Fruit fly (Drosophila melanogaster) whole organism, embryonic: Measurements from ENCODE around the gene Kah.

Source experiments
- Abd-B ChIP-seq: fragments of 200-800 bp; sonication (Bioruptor generic); optimal IDR thresholded peaks from 2 replicates; lab custom pipeline; 2018; ENCODE audit warnings: missing biosample characterization, mild to moderate bottlenecking, missing genetic modification characterization, moderate library complexity
- Adf1 ChIP-seq: fragments of 200-800 bp; sonication (Bioruptor generic); IDR thresholded peaks from 2 replicates; pipeline ENCODE4 v1.3.6; 2022; ENCODE audit warnings: missing biosample characterization, missing genetic modification characterization
- Atf6 ChIP-seq: fragments of 200-800 bp; sonication (Bioruptor generic); IDR thresholded peaks from 2 replicates; pipeline ENCODE4 v1.3.6; 2022; ENCODE audit warnings: missing biosample characterization, missing genetic modification characterization
- CG10274 ChIP-seq: fragments of 200-800 bp; sonication (Bioruptor generic); optimal IDR thresholded peaks from 3 replicates; lab custom pipeline; 2017; ENCODE audit warnings: missing biosample characterization, mild to moderate bottlenecking, missing genetic modification characterization
- CG11093 ChIP-seq: fragments of 200-800 bp; sonication (Bioruptor generic); IDR thresholded peaks from 3 replicates; pipeline ENCODE4 v1.3.6; 2022; ENCODE audit warnings: missing biosample characterization, missing genetic modification characterization
- CG15479 ChIP-seq: fragments of 200-800 bp; sonication (Bioruptor generic); optimal IDR thresholded peaks from 3 replicates; lab custom pipeline; 2019; ENCODE audit warnings: missing biosample characterization, mild to moderate bottlenecking, missing genetic modification characterization, moderate library complexity
- CG16815 ChIP-seq: fragments of 200-800 bp; sonication (Bioruptor generic); optimal IDR thresholded peaks from 3 replicates; lab custom pipeline; 2017; ENCODE audit warnings: missing biosample characterization, mild to moderate bottlenecking, missing genetic modification characterization
- CG16863 ChIP-seq: fragments of 200-800 bp; sonication (Bioruptor generic); optimal IDR thresholded peaks from 3 replicates; lab custom pipeline; 2016; ENCODE audit warnings: missing biosample characterization, missing genetic modification characterization
- CG17385 ChIP-seq: fragments of 200-800 bp; sonication (Bioruptor generic); optimal IDR thresholded peaks from 3 replicates; lab custom pipeline; 2018; ENCODE audit warnings: missing biosample characterization, mild to moderate bottlenecking, missing genetic modification characterization
- CG18011 ChIP-seq: fragments of 200-800 bp; sonication (Bioruptor generic); optimal IDR thresholded peaks from 2 replicates; lab custom pipeline; 2017; ENCODE audit warnings: missing biosample characterization, missing genetic modification characterization, mild to moderate bottlenecking, moderate library complexity, missing genotype
- CG2199 ChIP-seq: fragments of 200-800 bp; sonication (Bioruptor generic); IDR thresholded peaks from 3 replicates; pipeline ENCODE4 v1.3.6; 2022; ENCODE audit warnings: missing biosample characterization, missing genetic modification characterization
- CG30403 ChIP-seq: fragments of 200-800 bp; sonication (Bioruptor generic); optimal IDR thresholded peaks from 3 replicates; lab custom pipeline; 2016; ENCODE audit warnings: missing biosample characterization, missing genetic modification characterization
- CG31388 ChIP-seq: fragments of 200-800 bp; sonication (Bioruptor generic); optimal IDR thresholded peaks from 2 replicates; lab custom pipeline; 2016; ENCODE audit warnings: missing biosample characterization, missing genetic modification characterization
- CG32772 ChIP-seq: fragments of 200-800 bp; sonication (Bioruptor generic); IDR thresholded peaks from 2 replicates; pipeline ENCODE4 v1.3.6; 2022; ENCODE audit warnings: missing biosample characterization, missing genetic modification characterization
- CG33213 ChIP-seq: fragments of 200-800 bp; sonication (Bioruptor generic); optimal IDR thresholded peaks from 3 replicates; lab custom pipeline; 2016; ENCODE audit warnings: missing biosample characterization, missing genetic modification characterization
- CG6272 ChIP-seq: fragments of 200-800 bp; sonication (Bioruptor generic); IDR thresholded peaks from 2 replicates; pipeline ENCODE4 v1.3.6; 2022; ENCODE audit warnings: missing biosample characterization, missing genetic modification characterization
- CG7357 ChIP-seq: fragments of 200-800 bp; sonication (Bioruptor generic); IDR thresholded peaks from 3 replicates; pipeline ENCODE4 v1.3.6; 2022; ENCODE audit warnings: missing biosample characterization, missing genetic modification characterization
- CG8388 ChIP-seq: fragments of 200-800 bp; sonication (Bioruptor generic); optimal IDR thresholded peaks from 2 replicates; lab custom pipeline; 2019; ENCODE audit warnings: missing biosample characterization, mild to moderate bottlenecking, missing genetic modification characterization, moderate library complexity
- Deaf1 ChIP-seq: fragments of 200-800 bp; optimal IDR thresholded peaks from 3 replicates; lab custom pipeline; 2019; ENCODE audit warnings: missing biosample characterization, mild to moderate bottlenecking, missing genetic modification characterization, moderate library complexity
- Doc3 ChIP-seq: fragments of 200-800 bp; sonication (Bioruptor generic); IDR thresholded peaks from 3 replicates; pipeline ENCODE4 v1.3.6; 2022; ENCODE audit warnings: missing biosample characterization, missing genetic modification characterization; ENCODE audit not compliant: partially characterized antibody
- GATAe ChIP-seq: fragments of 200-800 bp; sonication (Bioruptor generic); conservative IDR thresholded peaks from 2 replicates; pipeline ENCODE4 v1.3.6; 2022; ENCODE audit warnings: missing biosample characterization, missing genetic modification characterization
- Hsf ChIP-seq: fragments of 200-800 bp; sonication (Bioruptor generic); optimal IDR thresholded peaks from 3 replicates; lab custom pipeline; 2016; ENCODE audit warnings: missing biosample characterization, missing genetic modification characterization
- MBD-R2 ChIP-seq: fragments of 200-800 bp; sonication (Bioruptor generic); IDR thresholded peaks from 2 replicates; pipeline ENCODE4 v1.3.6; 2022; ENCODE audit warnings: missing biosample characterization, missing genetic modification characterization
- Nf-YA ChIP-seq: fragments of 200-800 bp; sonication (Bioruptor generic); IDR thresholded peaks from 2 replicates; pipeline ENCODE4 v1.3.6; 2022; ENCODE audit warnings: missing biosample characterization, missing genetic modification characterization
- Oli ChIP-seq: fragments of 200-800 bp; sonication (Bioruptor generic); optimal IDR thresholded peaks from 2 replicates; lab custom pipeline; 2018; ENCODE audit warnings: missing biosample characterization, mild to moderate bottlenecking, missing genetic modification characterization, moderate library complexity
- Trl ChIP-seq, 3 experiments: fragments of >200 bp in 2 of 3; fragments of 200-800 bp in 1 of 3; sonication (Bioruptor generic) in 1 of 3; optimal IDR thresholded peaks; 2 replicates in 1 of 3; 3 replicates in 2 of 3; lab custom pipeline; 2016 to 2017; ENCODE audit warnings: missing biosample characterization in 1 of 3, missing genetic modification characterization in 1 of 3
- disco-r ChIP-seq: fragments of 200-800 bp; sonication (Bioruptor generic); optimal IDR thresholded peaks from 2 replicates; lab custom pipeline; 2016; ENCODE audit warnings: missing biosample characterization, missing genetic modification characterization
- dpn ChIP-seq, 2 experiments: fragments of 200-800 bp; sonication (Bioruptor generic); optimal IDR thresholded peaks; 3 replicates each; lab custom pipeline; 2016; ENCODE audit warnings: missing biosample characterization in 2 of 2, missing genetic modification characterization in 2 of 2
- fd102C ChIP-seq: fragments of 200-800 bp; sonication (Bioruptor generic); optimal IDR thresholded peaks from 2 replicates; lab custom pipeline; 2018; ENCODE audit warnings: missing biosample characterization, mild to moderate bottlenecking, missing genetic modification characterization, moderate library complexity
- gem ChIP-seq: fragments of 200-800 bp; sonication (Bioruptor generic); optimal IDR thresholded peaks from 2 replicates; lab custom pipeline; 2019; ENCODE audit warnings: missing biosample characterization, mild to moderate bottlenecking, missing genetic modification characterization, moderate library complexity
- ham ChIP-seq: fragments of 200-800 bp; sonication (Bioruptor generic); IDR thresholded peaks from 2 replicates; pipeline ENCODE4 v1.3.6; 2022; ENCODE audit warnings: missing biosample characterization, missing genetic modification characterization
- hth ChIP-seq: fragments of >200 bp; optimal IDR thresholded peaks from 2 replicates; lab custom pipeline; 2017; ENCODE audit warnings: inconsistent platforms
- klu ChIP-seq: fragments of 200-800 bp; sonication (Bioruptor generic); IDR thresholded peaks from 2 replicates; pipeline ENCODE4 v1.3.6; 2022; ENCODE audit warnings: missing biosample characterization, missing genetic modification characterization
- lov ChIP-seq, 2 experiments: fragments of 200-800 bp in 1 of 2; fragments of >200 bp in 1 of 2; sonication (Bioruptor generic) in 1 of 2; IDR thresholded peaks in 1 of 2; optimal IDR thresholded peaks in 1 of 2; 2 replicates in 1 of 2; 3 replicates in 1 of 2; pipeline versions ENCODE4 v1.3.6 to Lab custom; 2017 to 2022; ENCODE audit warnings: missing biosample characterization in 1 of 2, missing genetic modification characterization in 1 of 2
- nmo ChIP-seq: fragments of 200-800 bp; sonication (Bioruptor generic); optimal IDR thresholded peaks from 2 replicates; lab custom pipeline; 2018; ENCODE audit warnings: missing biosample characterization, mild to moderate bottlenecking, missing genetic modification characterization, moderate library complexity
- pan ChIP-seq, 4 experiments: fragments of >200 bp in 3 of 4; fragments of 200-800 bp in 1 of 4; sonication (Bioruptor generic) in 1 of 4; optimal IDR thresholded peaks in 3 of 4; IDR thresholded peaks in 1 of 4; 2 replicates each; pipeline versions ENCODE4 v1.3.6 to Lab custom; 2017 to 2022; ENCODE audit warnings: missing biosample characterization in 2 of 4, missing genetic modification characterization in 2 of 4, mixed read lengths in 1 of 4
- peb ChIP-seq: fragments of 200-800 bp; sonication (Bioruptor generic); IDR thresholded peaks from 2 replicates; pipeline ENCODE4 v1.3.6; 2022; ENCODE audit warnings: missing biosample characterization, missing genetic modification characterization
- phol ChIP-seq: fragments of 200-800 bp; sonication (Bioruptor generic); optimal IDR thresholded peaks from 3 replicates; lab custom pipeline; 2018; ENCODE audit warnings: missing biosample characterization, mild to moderate bottlenecking, missing genetic modification characterization, moderate library complexity
- prd ChIP-seq, 3 experiments: fragments of >200 bp in 2 of 3; fragments of 200-800 bp in 1 of 3; sonication (Bioruptor generic) in 1 of 3; optimal IDR thresholded peaks in 2 of 3; IDR thresholded peaks in 1 of 3; 2 replicates in 2 of 3; 3 replicates in 1 of 3; pipeline versions ENCODE4 v1.3.6 to Lab custom; 2017 to 2022; ENCODE audit warnings: missing biosample characterization in 1 of 3, missing genetic modification characterization in 1 of 3
- rib ChIP-seq: fragments of 200-800 bp; sonication (Bioruptor generic); IDR thresholded peaks from 2 replicates; pipeline ENCODE4 v1.3.6; 2022; ENCODE audit warnings: missing biosample characterization, missing genetic modification characterization
- scrt ChIP-seq: fragments of 200-800 bp; sonication (Bioruptor generic); optimal IDR thresholded peaks from 2 replicates; lab custom pipeline; 2018; ENCODE audit warnings: missing biosample characterization, mild to moderate bottlenecking, missing genetic modification characterization, moderate library complexity
- sens-2 ChIP-seq: fragments of 200-800 bp; sonication (Bioruptor generic); IDR thresholded peaks from 2 replicates; pipeline ENCODE4 v1.3.6; 2022; ENCODE audit warnings: missing biosample characterization, missing genetic modification characterization
- sisA ChIP-seq: fragments of 200-800 bp; sonication (Bioruptor generic); IDR thresholded peaks from 2 replicates; pipeline ENCODE4 v1.3.6; 2022; ENCODE audit warnings: missing biosample characterization, missing genetic modification characterization
- so ChIP-seq: fragments of 200-800 bp; sonication (Bioruptor generic); IDR thresholded peaks from 3 replicates; pipeline ENCODE4 v1.3.6; 2022; ENCODE audit warnings: missing biosample characterization, missing genetic modification characterization
- stwl ChIP-seq: fragments of 200-800 bp; sonication (Bioruptor generic); optimal IDR thresholded peaks from 3 replicates; lab custom pipeline; 2018; ENCODE audit warnings: missing biosample characterization, mild to moderate bottlenecking, missing genetic modification characterization, moderate library complexity
- sug ChIP-seq: fragments of 200-800 bp; optimal IDR thresholded peaks from 2 replicates; lab custom pipeline; 2019; ENCODE audit warnings: missing biosample characterization, mild to moderate bottlenecking, missing genetic modification characterization, moderate library complexity
- unc-4 ChIP-seq: fragments of 200-800 bp; sonication (Bioruptor generic); IDR thresholded peaks from 2 replicates; pipeline ENCODE4 v1.3.6; 2022; ENCODE audit warnings: missing biosample characterization, missing genetic modification characterization; ENCODE audit not compliant: partially characterized antibody
- zfh2 ChIP-seq: fragments of 200-800 bp; sonication (Bioruptor generic); optimal IDR thresholded peaks from 2 replicates; lab custom pipeline; 2016; ENCODE audit warnings: missing biosample characterization, missing genetic modification characterization

Kah gene

dm6 chr3L:557294-557693 lies 31.8 kb downstream of the Kah start (continued):
- peak; percentile 64; the same call in 2 of the 3 replicates for TF ChIP-seq CG7357 (GFP tag; lab: Robert Waterston, UW)
- peak; percentile 41 for TF ChIP-seq sug
- TF ChIP-seq CG2199 (GFP tag; lab: Robert Waterston, UW) = 0 out of 3 replicates have a peak, but pooled peaks have one; percentile 16
- TF ChIP-seq zfh2 = peak; percentile 24
- TF ChIP-seq Doc3 (GFP tag; lab: Robert Waterston, UW) = no peak
- no peak for TF ChIP-seq pan (optimal IDR thresholded peaks at IDR 0.05; lab: Kevin White, UChicago)
- peak in 1 of 2 experiments; percentile 65 for TF ChIP-seq pan (GFP tag; optimal IDR thresholded peaks at IDR 0.05 in 1 of 2, IDR thresholded peaks at IDR 0.05 in 1 of 2)
- TF ChIP-seq hth (lab: Kevin White, UChicago) = no peak
- peak; percentile 44 for TF ChIP-seq CG16815 (GFP tag; lab: Kevin White, UChicago)
- TF ChIP-seq CG17385 (GFP tag; lab: Kevin White, UChicago) = peak; percentile 38
- TF ChIP-seq klu = peak; percentile 40; the same call in 1 of the 2 replicates
- peak; percentile 25 for TF ChIP-seq Hsf
- no peak for TF ChIP-seq CG16863 (GFP tag; lab: Kevin White, UChicago)
- no peak for TF ChIP-seq sens-2
- peak; percentile 46; the same call in 1 of the 2 replicates for TF ChIP-seq ham (GFP tag; lab: Robert Waterston, UW)
- no peak for TF ChIP-seq unc-4 (GFP tag; lab: Robert Waterston, UW)
- peak; percentile 32; the same call in 1 of the 2 replicates for TF ChIP-seq peb (GFP tag; lab: Robert Waterston, UW)
- peak; percentile 68 for TF ChIP-seq CG32772
- peak; percentile 60 for TF ChIP-seq CG30403
- TF ChIP-seq Deaf1 = no peak
- no peak for TF ChIP-seq fd102C
- TF ChIP-seq CG8388 (GFP tag; lab: Kevin White, UChicago) = no peak
- TF ChIP-seq CG15479 (GFP tag; lab: Kevin White, UChicago) = no peak
- TF ChIP-seq CG33213 (GFP tag; lab: Kevin White, UChicago) = no peak
- no peak for TF ChIP-seq prd (optimal IDR thresholded peaks at IDR 0.05; lab: Kevin White, UChicago)
- TF ChIP-seq prd (GFP tag; IDR thresholded peaks at IDR 0.05; lab: Robert Waterston, UW) = peak; percentile 75
- peak; percentile 36 for TF ChIP-seq CG10274
- TF ChIP-seq Oli (tag; lab: Kevin White, UChicago) = peak; percentile 46
- peak; percentile 27; the same call in 1 of the 2 replicates for TF ChIP-seq sisA
- peak; percentile 72; the same call in 2 of the 3 replicates for TF ChIP-seq so
- TF ChIP-seq lov (optimal IDR thresholded peaks at IDR 0.05; lab: Kevin White, UChicago) = no peak
- 0 out of 3 replicates have a peak, but pooled peaks have one; percentile 26 for TF ChIP-seq lov (GFP tag; IDR thresholded peaks at IDR 0.05; lab: Robert Waterston, UW)
- TF ChIP-seq CG11093 (GFP tag; lab: Robert Waterston, UW) = no peak
- TF ChIP-seq gem (tag; lab: Kevin White, UChicago) = peak; percentile 54
- TF ChIP-seq Nf-YA = 0 out of 2 replicates have a peak, but pooled peaks have one; percentile 49
- TF ChIP-seq MBD-R2 = peak; percentile 21; the same call in 1 of the 2 replicates
- 0 out of 2 replicates have a peak, but pooled peaks have one; percentile 44 for TF ChIP-seq rib (GFP tag; lab: Robert Waterston, UW)
- TF ChIP-seq GATAe (GFP tag; lab: Robert Waterston, UW) = 0 out of 2 replicates have a peak, but pooled peaks have one; percentile 17
- no peak for TF ChIP-seq Trl (optimal IDR thresholded peaks at IDR 0.05; lab: Kevin White, UChicago)
- peak; percentile 37 for TF ChIP-seq Trl (GFP tag; optimal IDR thresholded peaks at IDR 0.05; lab: Kevin White, UChicago)
- TF ChIP-seq stwl = no peak
- TF ChIP-seq Abd-B (GFP tag; lab: Kevin White, UChicago) = no peak
- peak; percentile 19 for TF ChIP-seq nmo
- no peak for TF ChIP-seq CG31388
- TF ChIP-seq disco-r (GFP tag; lab: Kevin White, UChicago) = no peak
- TF ChIP-seq CG18011 (GFP tag; lab: Kevin White, UChicago) = peak; percentile 10
- peak; percentile 46 for TF ChIP-seq CG6272 (GFP tag; lab: Robert Waterston, UW)
- no peak for TF ChIP-seq phol
- peak; percentile 81 for TF ChIP-seq Atf6 (GFP tag; lab: Robert Waterston, UW)
- peak; percentile 73 for TF ChIP-seq Adf1
- peak; percentile 39 to 67 for TF ChIP-seq dpn (GFP tag; optimal IDR thresholded peaks at IDR 0.05; lab: Kevin White, UChicago)
- TF ChIP-seq scrt (GFP tag; lab: Kevin White, UChicago) = peak; percentile 19
